Worm (Caenorhabditis elegans): ENCODE results near the gene srg-37.

The srg-37 gene

ce11 chrX:14238291-14238758 lies 3.5 kb upstream of the srg-37 start, which contains the start of gene K04C1.2:
Gene K04C1.2, plus strand, starts transcription at chrX:14238708.
- TF ChIP-seq rnt-1 (tag; optimal IDR thresholded peaks at IDR 0.05): peak; percentile 52
- peak in 1 of 3 experiments; percentile 52 for TF ChIP-seq ceh-82 (tag; optimal IDR thresholded peaks at IDR 0.05)
- TF ChIP-seq elt-3 (tag; optimal IDR thresholded peaks at IDR 0.05): peak in 1 of 6 experiments; percentile 5
- peak; percentile 24 for TF ChIP-seq swsn-7 (tag; optimal IDR thresholded peaks at IDR 0.05)
- peak; percentile 24 for TF ChIP-seq nhr-20 (tag; optimal IDR thresholded peaks at IDR 0.05)
- no peak for TF ChIP-seq hlh-4 (tag; optimal IDR thresholded peaks at IDR 0.05)
- no peak for TF ChIP-seq egl-13 (tag; optimal IDR thresholded peaks at IDR 0.05)
- peak; percentile 52 for TF ChIP-seq lin-14 (GFP tag; optimal IDR thresholded peaks at IDR 0.05)
- peak; percentile 38 for TF ChIP-seq mep-1 (tag; optimal IDR thresholded peaks at IDR 0.05)
- peak; percentile 6 for TF ChIP-seq nhr-47 (tag; optimal IDR thresholded peaks at IDR 0.05)
- no peak for TF ChIP-seq nhr-11 (tag; optimal IDR thresholded peaks at IDR 0.05)
- no peak for TF ChIP-seq fkh-8 (tag; optimal IDR thresholded peaks at IDR 0.05)
- TF ChIP-seq mdl-1 (tag; optimal IDR thresholded peaks at IDR 0.05): peak in 1 of 2 experiments; percentile 22
- no peak for TF ChIP-seq ztf-11 (tag; optimal IDR thresholded peaks at IDR 0.05)
- peak; percentile 32 to 68 for TF ChIP-seq lin-35 (GFP tag; optimal IDR thresholded peaks at IDR 0.05)
- peak in 1 of 3 experiments; percentile 35 for TF ChIP-seq dpl-1 (GFP tag; optimal IDR thresholded peaks at IDR 0.05)
- no peak for TF ChIP-seq pax-3 (tag; optimal IDR thresholded peaks at IDR 0.05)
- peak; percentile 10 to 20 for TF ChIP-seq efl-1 (optimal IDR thresholded peaks at IDR 0.05)
- peak in 1 of 2 experiments; percentile 33 for TF ChIP-seq efl-1 (GFP tag; optimal IDR thresholded peaks at IDR 0.05 in 1 of 2)
- peak; percentile 20 for TF ChIP-seq blmp-1 (tag; optimal IDR thresholded peaks at IDR 0.05)
- peak; percentile 59 for TF ChIP-seq snu-23 (GFP tag; optimal IDR thresholded peaks at IDR 0.05)
- TF ChIP-seq lsy-2 (tag; optimal IDR thresholded peaks at IDR 0.05): peak; percentile 36 to 38
- peak; percentile 33 for TF ChIP-seq nhr-71 (tag; optimal IDR thresholded peaks at IDR 0.05)

- TF ChIP-seq mep-1 (tag; optimal IDR thresholded peaks at IDR 0.05) (no peak), unc-98 (GFP tag; IDR thresholded peaks at IDR 0.05) (no peak), efl-3 (GFP tag; optimal IDR thresholded peaks at IDR 0.05) (no peak), lin-35 (GFP tag; optimal IDR thresholded peaks at IDR 0.05) (no peak), nhr-28 (tag; optimal IDR thresholded peaks at IDR 0.05) (no peak), fkh-10 (GFP tag; optimal IDR thresholded peaks at IDR 0.05) (no peak), nhr-84 (tag; optimal IDR thresholded peaks at IDR 0.05) (no peak), ztf-4 (tag; optimal IDR thresholded peaks at IDR 0.05) (no peak), nhr-11 (tag; optimal IDR thresholded peaks at IDR 0.05) (no peak), nhr-71 (tag; optimal IDR thresholded peaks at IDR 0.05) (no peak), nhr-19 (GFP tag; conservative IDR thresholded peaks at IDR 0.05) (no peak), ztf-11 (tag; optimal IDR thresholded peaks at IDR 0.05) (no peak), ceh-63 (GFP tag; optimal IDR thresholded peaks at IDR 0.05) (no peak), pag-3 (tag; optimal IDR thresholded peaks at IDR 0.05; ENCODE audit: borderline replicate concordance, insufficient read depth) (no peak)
Observed at ce11 chrX:14236121-14236824, 1.4 kb upstream of the srg-37 start.

ce11 chrX:14234366-14234765 lies 466 bp downstream of the srg-37 start, which contains the start of gene srg-36:
Gene srg-36, minus strand, starts transcription at chrX:14234466.
- no peak for TF ChIP-seq efl-1 (optimal IDR thresholded peaks at IDR 0.05)
- TF ChIP-seq efl-1 (GFP tag; optimal IDR thresholded peaks at IDR 0.05 in 1 of 2): no peak
- no peak for TF ChIP-seq hlh-17 (GFP tag; optimal IDR thresholded peaks at IDR 0.05; ENCODE audit: borderline replicate concordance)
- no peak for TF ChIP-seq sox-4 (tag; optimal IDR thresholded peaks at IDR 0.05)
- no peak for TF ChIP-seq lin-13 (GFP tag; optimal IDR thresholded peaks at IDR 0.05)
- no peak for TF ChIP-seq egl-13 (tag; optimal IDR thresholded peaks at IDR 0.05)
- TF ChIP-seq mef-2 (tag; optimal IDR thresholded peaks at IDR 0.05): no peak
- TF ChIP-seq rnt-1 (tag; optimal IDR thresholded peaks at IDR 0.05): no peak
- no peak for TF ChIP-seq fkh-10 (GFP tag; optimal IDR thresholded peaks at IDR 0.05)
- no peak for TF ChIP-seq irx-1 (tag; optimal IDR thresholded peaks at IDR 0.05)
- TF ChIP-seq ceh-88 (GFP tag; IDR thresholded peaks at IDR 0.05): no peak
- no peak for TF ChIP-seq nhr-77 (tag; optimal IDR thresholded peaks at IDR 0.05)
- TF ChIP-seq mep-1 (tag; optimal IDR thresholded peaks at IDR 0.05): no peak
- TF ChIP-seq blmp-1 (tag; optimal IDR thresholded peaks at IDR 0.05): no peak
- no peak for TF ChIP-seq lin-15B (tag; optimal IDR thresholded peaks at IDR 0.05)
- TF ChIP-seq aha-1 (tag; optimal IDR thresholded peaks at IDR 0.05): no peak
- TF ChIP-seq lin-39 (tag; optimal IDR thresholded peaks at IDR 0.05): no peak
- TF ChIP-seq F16B12.6 (tag; optimal IDR thresholded peaks at IDR 0.05): no peak
- TF ChIP-seq zag-1 (tag; optimal IDR thresholded peaks at IDR 0.05): no peak
- no peak for TF ChIP-seq ceh-82 (tag; optimal IDR thresholded peaks at IDR 0.05)
- TF ChIP-seq jun-1 (tag; optimal IDR thresholded peaks at IDR 0.05): no peak
